Worm (Caenorhabditis elegans) whole organism, L4 larva: Measurements from ENCODE around the gene frk-1.

ENCODE experiments used
- D1046.2 ChIP-seq: fragments of 200-800 bp; sonication (Bioruptor generic); IDR thresholded peaks from 2 replicates; pipeline ENCODE4 v1.3.6; 2022; ENCODE audit warnings: missing genetic modification characterization, missing compliant biosample characterization
- F10B5.3 ChIP-seq: sonication (generic microtip); optimal IDR thresholded peaks from 2 replicates; lab custom pipeline; 2016; ENCODE audit warnings: mild to moderate bottlenecking, missing genetic modification characterization, missing compliant biosample characterization
- F37D6.2 ChIP-seq: sonication (generic microtip); optimal IDR thresholded peaks from 2 replicates; lab custom pipeline; 2016; ENCODE audit warnings: mild to moderate bottlenecking, missing genetic modification characterization, missing compliant biosample characterization
- T26A8.4 ChIP-seq: fragments of 200-800 bp; sonication (Bioruptor generic); IDR thresholded peaks from 2 replicates; pipeline ENCODE4 v1.3.6; 2022; ENCODE audit warnings: missing genetic modification characterization, missing compliant biosample characterization
- Y105C5A.15 ChIP-seq: fragments of 200-800 bp; sonication (Bioruptor generic); IDR thresholded peaks from 2 replicates; pipeline ENCODE4 v1.3.6; 2022; ENCODE audit warnings: missing genetic modification characterization, missing compliant biosample characterization
- Y48G9A.11 ChIP-seq: fragments of 200-800 bp; sonication (Bioruptor generic); IDR thresholded peaks from 2 replicates; pipeline ENCODE4 v1.3.6; 2022; ENCODE audit warnings: missing genetic modification reagents, missing genetic modification characterization, missing compliant biosample characterization
- Y5F2A.4 ChIP-seq: fragments of 200-800 bp; sonication (Bioruptor generic); optimal IDR thresholded peaks from 2 replicates; lab custom pipeline; 2018; ENCODE audit warnings: mild to moderate bottlenecking, missing genetic modification characterization, missing compliant biosample characterization
- ZK337.2 ChIP-seq: fragments of 200-800 bp; sonication (Bioruptor generic); IDR thresholded peaks from 2 replicates; pipeline ENCODE4 v1.3.6; 2022; ENCODE audit warnings: missing genetic modification reagents, missing genetic modification characterization, missing compliant biosample characterization
- aha-1 ChIP-seq: fragments of 150-350 bp; peaks from one replicate; lab custom pipeline; 2014; ENCODE audit warnings: missing biosample characterization, missing genetic modification characterization
- ceh-44 ChIP-seq: fragments of 200-800 bp; sonication (Bioruptor generic); IDR thresholded peaks from 2 replicates; pipeline ENCODE4 v1.3.6; 2022; ENCODE audit warnings: missing genetic modification reagents, missing genetic modification characterization, missing compliant biosample characterization
- daf-16 ChIP-seq, 3 experiments: sonication (generic microtip); optimal IDR thresholded peaks; 2 replicates each; lab custom pipeline; 2016 to 2017; ENCODE audit warnings: missing genetic modification characterization in 3 of 3, missing genetic modification reagents in 3 of 3, mild to moderate bottlenecking in 2 of 3, missing compliant biosample characterization in 2 of 3, missing biosample characterization in 1 of 3, moderate library complexity in 1 of 3
- dmd-6 ChIP-seq: fragments of 200-800 bp; sonication (Bioruptor generic); IDR thresholded peaks from 2 replicates; pipeline ENCODE4 v1.3.6; 2022; ENCODE audit warnings: missing genetic modification reagents, missing genetic modification characterization, missing compliant biosample characterization
- dpl-1 ChIP-seq: fragments of 150-350 bp; optimal IDR thresholded peaks from 2 replicates; lab custom pipeline; 2014; ENCODE audit warnings: missing biosample characterization, missing genetic modification reagents, missing genetic modification characterization
- duxl-1 ChIP-seq: sonication (generic microtip); optimal IDR thresholded peaks from 2 replicates; lab custom pipeline; 2016; ENCODE audit warnings: mild to moderate bottlenecking, missing genetic modification characterization, moderate library complexity, missing compliant biosample characterization; ENCODE audit not compliant: poor library complexity
- egl-27 ChIP-seq: sonication (generic microtip); optimal IDR thresholded peaks from 3 replicates; lab custom pipeline; 2017; ENCODE audit warnings: missing biosample characterization, missing genetic modification reagents, missing genetic modification characterization
- hlh-11 ChIP-seq: fragments of 200-800 bp; sonication (Bioruptor generic); optimal IDR thresholded peaks from 2 replicates; lab custom pipeline; 2018; ENCODE audit warnings: mild to moderate bottlenecking, missing genetic modification characterization, missing compliant biosample characterization
- hmg-1.1 ChIP-seq: fragments of 200-800 bp; sonication (Bioruptor generic); IDR thresholded peaks from 2 replicates; pipeline ENCODE4 v1.3.6; 2022; ENCODE audit warnings: missing genetic modification reagents, missing genetic modification characterization, missing compliant biosample characterization
- jun-1 ChIP-seq: fragments of 150-350 bp; optimal IDR thresholded peaks from 2 replicates; lab custom pipeline; 2014; ENCODE audit warnings: missing biosample characterization, missing genetic modification reagents, missing genetic modification characterization
- lin-13 ChIP-seq: fragments of 150-350 bp; optimal IDR thresholded peaks from 2 replicates; lab custom pipeline; 2014; ENCODE audit warnings: missing biosample characterization, missing genetic modification reagents, missing genetic modification characterization
- lin-15B ChIP-seq: fragments of 150-350 bp; sonication (generic microtip); optimal IDR thresholded peaks from 3 replicates; lab custom pipeline; 2014; ENCODE audit warnings: missing biosample characterization, missing genetic modification characterization
- lin-29 ChIP-seq: fragments of 200-800 bp; sonication (Bioruptor generic); IDR thresholded peaks from 2 replicates; pipeline ENCODE4 v1.3.6; 2022; ENCODE audit warnings: missing genetic modification reagents, missing genetic modification characterization, missing compliant biosample characterization
- lin-38 ChIP-seq: fragments of 200-800 bp; sonication (Bioruptor generic); IDR thresholded peaks from 2 replicates; pipeline ENCODE4 v1.3.6; 2022; ENCODE audit warnings: missing genetic modification reagents, missing genetic modification characterization, missing compliant biosample characterization
- nhr-10 ChIP-seq: fragments of 150-350 bp; optimal IDR thresholded peaks from 2 replicates; lab custom pipeline; 2014; ENCODE audit warnings: missing biosample characterization, missing genetic modification characterization
- nhr-25 ChIP-seq: sonication (generic microtip); optimal IDR thresholded peaks from 2 replicates; lab custom pipeline; 2017; ENCODE audit warnings: missing genetic modification characterization, mild to moderate bottlenecking, missing compliant biosample characterization, antibody characterized with exemption, moderate library complexity, borderline replicate concordance; ENCODE audit not compliant: insufficient read depth
- nhr-28 ChIP-seq: fragments of 150-350 bp; optimal IDR thresholded peaks from 2 replicates; lab custom pipeline; 2014; ENCODE audit warnings: missing biosample characterization, missing genetic modification characterization
- nhr-42 ChIP-seq: fragments of 200-800 bp; sonication (Bioruptor generic); IDR thresholded peaks from 2 replicates; pipeline ENCODE4 v1.3.6; 2022; ENCODE audit warnings: missing genetic modification characterization, missing compliant biosample characterization
- nhr-6 ChIP-seq: fragments of 150-350 bp; optimal IDR thresholded peaks from 2 replicates; lab custom pipeline; 2014; ENCODE audit warnings: missing biosample characterization, missing genetic modification characterization
- sdz-12 ChIP-seq: fragments of 200-800 bp; sonication (Bioruptor generic); optimal IDR thresholded peaks from 2 replicates; lab custom pipeline; 2018; ENCODE audit warnings: mild to moderate bottlenecking, missing genetic modification characterization, missing compliant biosample characterization
- set-16 ChIP-seq: fragments of 200-800 bp; sonication (Bioruptor generic); IDR thresholded peaks from 2 replicates; pipeline ENCODE4 v1.3.6; 2022; ENCODE audit warnings: missing genetic modification reagents, missing genetic modification characterization, missing compliant biosample characterization
- snpc-4 ChIP-seq: fragments of 150-350 bp; optimal IDR thresholded peaks from 2 replicates; lab custom pipeline; 2014; ENCODE audit warnings: missing biosample characterization, missing genetic modification characterization
- spr-3 ChIP-seq: fragments of 200-800 bp; sonication (Bioruptor generic); optimal IDR thresholded peaks from 2 replicates; lab custom pipeline; 2018; ENCODE audit warnings: mild to moderate bottlenecking, missing genetic modification characterization, missing compliant biosample characterization
- tag-97 ChIP-seq: fragments of 200-800 bp; sonication (Bioruptor generic); IDR thresholded peaks from 2 replicates; pipeline ENCODE4 v1.3.6; 2022; ENCODE audit warnings: missing genetic modification characterization, missing compliant biosample characterization
- unc-130 ChIP-seq: sonication (generic microtip); optimal IDR thresholded peaks from 2 replicates; lab custom pipeline; 2016; ENCODE audit warnings: missing genetic modification reagents, missing genetic modification characterization, missing compliant biosample characterization
- unc-62 ChIP-seq, 3 experiments: fragments of 150-350 bp in 1 of 3; sonication (generic microtip); optimal IDR thresholded peaks in 2 of 3; peaks in 1 of 3; 1 replicate in 1 of 3; 2 replicates in 2 of 3; lab custom pipeline; 2014 to 2017; ENCODE audit warnings: missing biosample characterization in 3 of 3, missing genetic modification characterization in 3 of 3, missing genetic modification reagents in 3 of 3, missing genotype in 1 of 3
- vab-7 ChIP-seq: fragments of 200-800 bp; sonication (Bioruptor generic); IDR thresholded peaks from 2 replicates; pipeline ENCODE4 v1.3.6; 2022; ENCODE audit warnings: missing genetic modification reagents, missing genetic modification characterization, missing compliant biosample characterization
- zag-1 ChIP-seq: fragments of 150-350 bp; optimal IDR thresholded peaks from 2 replicates; lab custom pipeline; 2014; ENCODE audit warnings: missing biosample characterization, missing genetic modification characterization
- zip-2 ChIP-seq: fragments of 150-350 bp; optimal IDR thresholded peaks from 2 replicates; lab custom pipeline; 2014; ENCODE audit warnings: missing biosample characterization, missing genetic modification characterization

The frk-1 gene

DNA sequence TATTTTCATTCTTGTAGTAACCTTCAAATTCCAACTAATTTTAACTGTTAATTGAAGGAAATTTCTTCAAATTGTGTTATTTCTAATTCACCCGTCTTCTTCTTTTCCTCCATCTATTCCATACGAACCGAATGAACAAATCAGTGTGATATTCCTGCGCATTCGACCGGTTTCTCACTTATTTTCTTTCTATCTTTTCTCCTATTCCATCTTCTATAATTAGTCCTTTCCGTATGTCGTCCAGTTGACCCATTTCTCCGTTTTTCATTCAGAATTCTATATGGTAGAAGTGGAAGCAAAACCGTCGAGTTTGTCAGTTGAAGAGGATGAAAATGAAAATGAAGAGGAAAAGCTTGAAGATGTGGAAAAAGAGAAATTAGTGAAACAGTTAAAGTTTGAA, 33.4 kb upstream of the frk-1 start, which contains the start of gene magu-4:
magu-4 (plus strand) TSS at position 218 of the 400 bp plus-strand sequence.
- TF ChIP-seq aha-1 (tag; lab: Kevin White, UChicago), result peak; percentile 60
- TF ChIP-seq nhr-10, result no peak
- TF ChIP-seq T26A8.4 (GFP tag; lab: Robert Waterston, UW), result no peak
- TF ChIP-seq, all 104 proteins: peak for 1

DNA sequence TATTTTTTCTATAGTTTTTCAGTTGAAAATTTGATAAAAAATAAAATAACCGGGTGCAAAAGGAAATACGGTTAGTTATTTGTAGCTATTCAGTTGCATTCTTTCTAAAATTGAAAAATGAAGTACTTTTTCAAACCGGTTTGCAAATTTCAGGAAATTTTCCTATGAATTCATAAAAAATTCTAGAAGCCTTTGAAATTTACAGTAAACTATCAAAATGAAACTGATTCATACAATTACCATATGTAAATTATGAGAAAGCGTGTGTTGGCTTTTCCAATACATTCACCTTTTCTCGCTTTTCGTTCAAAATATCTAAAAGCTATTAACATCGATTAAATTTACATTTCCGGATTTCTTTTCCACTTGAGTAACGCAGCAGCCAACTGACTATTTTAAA, 26.0 kb upstream of the frk-1 start, which contains the start of gene ent-7:
ent-7 (plus strand) TSS at position 301 of the 400 bp plus-strand sequence.
- TF ChIP-seq zag-1 (tag; lab: Kevin White, UChicago) (no peak), Y105C5A.15 (GFP tag; lab: Robert Waterston, UW) (no peak), sdz-12 (GFP tag; lab: Kevin White, UChicago) (no peak), ceh-44 (GFP tag; lab: Robert Waterston, UW) (no peak), zip-2 (tag; lab: Kevin White, UChicago) (no peak), vab-7 (GFP tag; lab: Robert Waterston, UW) (no peak), jun-1 (tag; lab: Kevin White, UChicago) (no peak), duxl-1 (tag; lab: Kevin White, UChicago) (no peak), nhr-10 (no peak), unc-62 (GFP tag; optimal IDR thresholded peaks at IDR 0.05 in 1 of 2; lab: Kevin White, UChicago) (no peak), unc-62 (tag; optimal IDR thresholded peaks at IDR 0.05; lab: Kevin White, UChicago) (no peak)

DNA sequence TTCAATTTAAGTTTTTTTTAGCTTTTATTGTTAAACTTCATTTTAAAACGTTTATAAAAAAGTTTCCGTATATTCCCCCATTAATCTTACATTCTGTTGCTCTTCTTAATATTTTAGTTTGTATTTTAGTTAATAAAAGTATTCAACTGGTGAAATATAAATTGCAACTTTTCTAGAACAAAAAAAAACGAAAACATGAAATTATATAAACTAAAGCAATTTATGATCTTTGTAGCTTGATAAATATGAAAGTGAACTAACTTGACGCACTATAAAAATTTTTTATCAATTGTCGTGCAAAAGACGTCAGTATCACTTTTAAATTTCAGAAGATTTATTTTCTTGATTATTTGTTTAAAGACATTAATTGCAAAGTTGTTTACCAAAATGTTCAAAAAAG, 25.3 kb upstream of the frk-1 start, which contains the start of gene F44D12.2:
F44D12.2 (minus strand) TSS at position 101 of the 400 bp plus-strand sequence.
- TF ChIP-seq F37D6.2 (tag; lab: Kevin White, UChicago), result no peak
- TF ChIP-seq daf-16 (GFP tag; optimal IDR thresholded peaks at IDR 0.05; lab: Kevin White, UChicago), result no peak
- TF ChIP-seq daf-16 (tag; optimal IDR thresholded peaks at IDR 0.05; lab: Kevin White, UChicago), result peak; percentile 37
- peak; percentile 6 for TF ChIP-seq aha-1 (tag; lab: Kevin White, UChicago)
- peak; percentile 76 for TF ChIP-seq nhr-28 (tag; lab: Kevin White, UChicago)
- TF ChIP-seq egl-27, result no peak
- no peak for TF ChIP-seq Y5F2A.4 (GFP tag; lab: Kevin White, UChicago)
- TF ChIP-seq nhr-42, result no peak
- no peak for TF ChIP-seq spr-3 (GFP tag; lab: Kevin White, UChicago)
- TF ChIP-seq, all 104 proteins: peak for 3

DNA sequence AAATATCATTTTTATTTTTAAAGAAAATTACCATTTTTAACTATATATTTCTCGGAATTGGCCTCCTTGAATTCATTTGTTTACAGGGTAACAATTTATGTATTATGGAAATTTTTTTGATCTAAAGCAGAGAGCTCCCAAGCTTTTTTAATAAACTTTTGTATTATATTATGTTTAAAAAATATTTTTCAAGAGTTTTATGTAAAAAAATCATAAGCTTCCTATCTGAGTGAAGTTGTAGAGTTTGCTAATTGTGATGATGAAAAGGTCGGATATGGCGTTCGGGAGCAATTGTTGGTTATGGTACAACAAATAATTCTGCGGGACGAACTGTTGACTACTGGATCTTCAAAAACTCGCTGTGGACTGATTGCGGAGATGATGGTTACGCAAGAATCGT, 21.7 kb upstream of the frk-1 start, which contains the start of gene F44D12.19:
F44D12.19 (plus strand) TSS at position 301 of the 400 bp plus-strand sequence.
- no peak for TF ChIP-seq zag-1 (tag; lab: Kevin White, UChicago)
- no peak for TF ChIP-seq nhr-25 (tag; lab: Kevin White, UChicago)
- TF ChIP-seq set-16, result no peak
- TF ChIP-seq tag-97 (GFP tag; lab: Robert Waterston, UW), result no peak
- TF ChIP-seq dmd-6, result no peak
- no peak for TF ChIP-seq nhr-6
- TF ChIP-seq lin-29 (GFP tag; lab: Robert Waterston, UW), result no peak
- no peak for TF ChIP-seq unc-62 (GFP tag; optimal IDR thresholded peaks at IDR 0.05 in 1 of 2; lab: Kevin White, UChicago)
- no peak for TF ChIP-seq unc-62 (tag; optimal IDR thresholded peaks at IDR 0.05; lab: Kevin White, UChicago)
- TF ChIP-seq hmg-1.1 (GFP tag; lab: Robert Waterston, UW), result no peak
- TF ChIP-seq ZK337.2, result no peak
- no peak for TF ChIP-seq lin-15B (tag; lab: Kevin White, UChicago)
- no peak for TF ChIP-seq hlh-11
- no peak for TF ChIP-seq D1046.2
- TF ChIP-seq F10B5.3, result no peak

DNA sequence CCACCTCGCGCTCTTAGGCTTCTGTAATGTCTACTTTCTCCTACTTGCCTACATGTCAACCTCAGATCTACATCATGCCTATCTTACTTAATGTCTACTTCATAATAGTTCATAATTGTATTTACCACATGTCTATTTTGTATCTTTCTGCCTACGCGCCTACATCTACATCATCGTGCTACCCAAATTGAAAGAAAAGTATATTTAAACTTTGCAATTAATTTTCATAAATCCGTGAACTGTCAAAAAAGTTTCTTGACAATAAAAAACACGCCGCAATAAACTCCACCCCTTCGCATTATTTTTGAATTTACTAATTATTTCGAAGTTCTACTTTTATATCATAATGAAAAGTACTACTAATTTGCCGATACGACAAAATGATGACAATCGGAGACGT, 20.0 kb upstream of the frk-1 start, which contains the start of gene F44D12.8:
F44D12.8 (plus strand) TSS at position 301 of the 400 bp plus-strand sequence.
- TF ChIP-seq unc-130 (GFP tag; lab: Kevin White, UChicago) (no peak), dpl-1 (no peak), lin-38 (GFP tag; lab: Robert Waterston, UW) (no peak), lin-13 (GFP tag; lab: Kevin White, UChicago) (no peak), snpc-4 (tag; lab: Kevin White, UChicago) (no peak), ceh-44 (GFP tag; lab: Robert Waterston, UW) (no peak), Y48G9A.11 (GFP tag; lab: Robert Waterston, UW) (no peak)
